Worm (Caenorhabditis elegans) whole organism, L2 larva: ENCODE results near the gene dgk-5.

ENCODE experiments used
- C34F6.9 ChIP-seq: fragments of 150-350 bp; optimal IDR thresholded peaks from 2 replicates; lab custom pipeline; 2014; ENCODE audit warnings: missing biosample characterization, missing genetic modification characterization
- F13H6.1 ChIP-seq: sonication (generic microtip); optimal IDR thresholded peaks from 2 replicates; lab custom pipeline; 2016; ENCODE audit warnings: missing genetic modification characterization, missing compliant biosample characterization
- R02D3.7 ChIP-seq: fragments of 150-350 bp; optimal IDR thresholded peaks from 2 replicates; lab custom pipeline; 2014; ENCODE audit warnings: missing biosample characterization, missing genetic modification characterization
- Y55F3AM.14 ChIP-seq: fragments of 200-800 bp; sonication (Bioruptor generic); optimal IDR thresholded peaks from 2 replicates; lab custom pipeline; 2018; ENCODE audit warnings: mild to moderate bottlenecking, missing genetic modification characterization, missing compliant biosample characterization
- ama-1 ChIP-seq: fragments of 150-350 bp; optimal IDR thresholded peaks from 2 replicates; lab custom pipeline; 2018; ENCODE audit warnings: inconsistent platforms
- blmp-1 ChIP-seq: sonication (generic microtip); optimal IDR thresholded peaks from 2 replicates; lab custom pipeline; 2017; ENCODE audit warnings: missing genetic modification characterization, mild to moderate bottlenecking, missing compliant biosample characterization, antibody characterized with exemption, moderate library complexity; ENCODE audit not compliant: insufficient read depth
- ceh-16 ChIP-seq: fragments of 150-350 bp; optimal IDR thresholded peaks from 2 replicates; lab custom pipeline; 2014; ENCODE audit warnings: missing biosample characterization, missing genetic modification characterization
- crh-2 ChIP-seq: sonication (generic microtip); optimal IDR thresholded peaks from 2 replicates; lab custom pipeline; 2017; ENCODE audit warnings: missing biosample characterization, missing genetic modification characterization
- elt-3 ChIP-seq: sonication (generic microtip); optimal IDR thresholded peaks from 2 replicates; lab custom pipeline; 2017; ENCODE audit warnings: missing biosample characterization, missing genetic modification characterization
- fos-1 ChIP-seq: fragments of 150-350 bp; optimal IDR thresholded peaks from 2 replicates; lab custom pipeline; 2014; ENCODE audit warnings: missing biosample characterization, missing genetic modification characterization
- gmeb-1 ChIP-seq: fragments of 150-350 bp; optimal IDR thresholded peaks from 2 replicates; lab custom pipeline; 2014; ENCODE audit warnings: missing biosample characterization, missing genetic modification characterization
- lin-39 ChIP-seq: fragments of 150-350 bp; optimal IDR thresholded peaks from 2 replicates; lab custom pipeline; 2014; ENCODE audit warnings: missing biosample characterization, missing genetic modification reagents, missing genetic modification characterization
- lsy-2 ChIP-seq, 2 experiments: fragments of 150-350 bp in 1 of 2; sonication (generic microtip) in 1 of 2; optimal IDR thresholded peaks; 2 replicates each; lab custom pipeline; 2014 to 2017; ENCODE audit warnings: missing biosample characterization in 2 of 2, missing genetic modification characterization in 2 of 2
- mab-5 ChIP-seq: fragments of 150-350 bp; optimal IDR thresholded peaks from 2 replicates; lab custom pipeline; 2014; ENCODE audit warnings: missing biosample characterization, missing genetic modification characterization
- mbf-1 ChIP-seq: sonication (generic microtip); optimal IDR thresholded peaks from 2 replicates; lab custom pipeline; 2017; ENCODE audit warnings: missing biosample characterization, missing genetic modification characterization
- mdl-1 ChIP-seq, 2 experiments: fragments of 150-350 bp in 1 of 2; sonication (generic microtip) in 1 of 2; optimal IDR thresholded peaks; 2 replicates each; lab custom pipeline; 2017; ENCODE audit warnings: missing biosample characterization in 2 of 2, missing genetic modification characterization in 2 of 2
- nhr-11 ChIP-seq: fragments of 150-350 bp; optimal IDR thresholded peaks from 2 replicates; lab custom pipeline; 2014; ENCODE audit warnings: missing biosample characterization, missing genetic modification characterization
- nhr-12 ChIP-seq: fragments of 150-350 bp; optimal IDR thresholded peaks from 2 replicates; lab custom pipeline; 2014; ENCODE audit warnings: missing biosample characterization, missing genetic modification characterization
- nhr-129 ChIP-seq: fragments of 150-350 bp; optimal IDR thresholded peaks from 2 replicates; lab custom pipeline; 2014; ENCODE audit warnings: missing biosample characterization, missing genetic modification characterization
- nhr-21 ChIP-seq: fragments of 150-350 bp; optimal IDR thresholded peaks from 2 replicates; lab custom pipeline; 2014; ENCODE audit warnings: missing biosample characterization, missing genetic modification characterization
- nhr-237 ChIP-seq: fragments of 150-350 bp; optimal IDR thresholded peaks from 2 replicates; lab custom pipeline; 2014; ENCODE audit warnings: missing biosample characterization, missing genetic modification characterization
- nhr-25 ChIP-seq: fragments of 150-350 bp; sonication (generic microtip); optimal IDR thresholded peaks from 3 replicates; lab custom pipeline; 2014; ENCODE audit warnings: missing biosample characterization, missing genetic modification characterization
- nhr-77 ChIP-seq: fragments of 150-350 bp; optimal IDR thresholded peaks from 2 replicates; lab custom pipeline; 2014; ENCODE audit warnings: missing biosample characterization, missing genetic modification characterization
- peb-1 ChIP-seq: fragments of 150-350 bp; optimal IDR thresholded peaks from 2 replicates; lab custom pipeline; 2014; ENCODE audit warnings: missing biosample characterization, missing genetic modification characterization
- sem-4 ChIP-seq: fragments of 150-350 bp; optimal IDR thresholded peaks from 2 replicates; lab custom pipeline; 2014; ENCODE audit warnings: missing biosample characterization, missing genetic modification reagents, missing genetic modification characterization
- skn-1 ChIP-seq: sonication (generic microtip); optimal IDR thresholded peaks from 2 replicates; lab custom pipeline; 2017; ENCODE audit warnings: missing biosample characterization, missing genetic modification characterization
- sma-9 ChIP-seq, 2 experiments: fragments of 150-350 bp in 1 of 2; sonication (generic microtip) in 1 of 2; optimal IDR thresholded peaks; 2 replicates each; lab custom pipeline; 2014 to 2016; ENCODE audit warnings: missing genetic modification characterization in 2 of 2, mild to moderate bottlenecking in 1 of 2, missing biosample characterization in 1 of 2, missing compliant biosample characterization in 1 of 2, missing genetic modification reagents in 1 of 2, moderate library complexity in 1 of 2
- unc-39 ChIP-seq: fragments of 150-350 bp; optimal IDR thresholded peaks from 2 replicates; lab custom pipeline; 2014; ENCODE audit warnings: missing biosample characterization, missing genetic modification characterization
- unc-55 ChIP-seq: fragments of 150-350 bp; sonication (generic microtip); optimal IDR thresholded peaks from 3 replicates; lab custom pipeline; 2014; ENCODE audit warnings: missing biosample characterization, missing genetic modification reagents, missing genetic modification characterization
- ztf-1 ChIP-seq: fragments of 200-800 bp; sonication (Bioruptor generic); conservative IDR thresholded peaks from 2 replicates; pipeline ENCODE4 v1.3.6; 2022; ENCODE audit warnings: missing genetic modification characterization, missing compliant biosample characterization

dgk-5 gene

ce11 chrII:6441128-6441527 is 29.8 kb downstream of the dgk-5 start, which contains the start of gene cutl-16:
TSS of gene cutl-16 (plus strand) at chrII:6441428.
- TF ChIP-seq mdl-1 (tag; optimal IDR thresholded peaks at IDR 0.05; lab: Kevin White, UChicago): no peak

- TF ChIP-seq nhr-237: no peak
- no peak for TF ChIP-seq R02D3.7 (tag; lab: Kevin White, UChicago)
- no peak for TF ChIP-seq blmp-1 (tag; lab: Kevin White, UChicago)
Measured at ce11 chrII:6436845-6437244, 34.0 kb downstream of the dgk-5 start.

ce11 chrII:6425993-6426392 is 44.9 kb downstream of the dgk-5 start, which contains the start of gene col-75:
TSS of gene col-75 (plus strand) at chrII:6426293.
- TF ChIP-seq unc-39 (tag; lab: Kevin White, UChicago) (no peak), nhr-11 (tag; lab: Kevin White, UChicago) (no peak), F13H6.1 (tag; lab: Kevin White, UChicago) (no peak), sem-4 (tag; lab: Kevin White, UChicago) (no peak), ceh-16 (no peak), skn-1 (tag; lab: Kevin White, UChicago) (no peak), gmeb-1 (tag; lab: Kevin White, UChicago) (no peak), lin-39 (tag; lab: Kevin White, UChicago) (no peak), Y55F3AM.14 (GFP tag; lab: Kevin White, UChicago) (no peak), nhr-77 (tag; lab: Kevin White, UChicago) (no peak), ztf-1 (GFP tag; lab: Robert Waterston, UW) (no peak), fos-1 (tag; lab: Kevin White, UChicago) (no peak), R02D3.7 (tag; lab: Kevin White, UChicago) (no peak), nhr-12 (tag; lab: Kevin White, UChicago) (no peak)
- TF ChIP-seq, all 48 proteins: peak for 0

ce11 chrII:6422812-6423211 is 48.1 kb downstream of the dgk-5 start, which contains the start of gene K03H9.3:
TSS of gene K03H9.3 (plus strand) at chrII:6423112.
- no peak for TF ChIP-seq mab-5
- no peak for TF ChIP-seq elt-3 (tag; lab: Kevin White, UChicago)
- TF ChIP-seq mbf-1: no peak
- TF ChIP-seq nhr-237: no peak
- TF ChIP-seq ama-1 (lab: Kevin White, UChicago): no peak
- TF ChIP-seq lsy-2 (tag; optimal IDR thresholded peaks at IDR 0.05; lab: Kevin White, UChicago): no peak

- TF ChIP-seq C34F6.9: no peak
- TF ChIP-seq nhr-25 (tag; lab: Kevin White, UChicago): peak; percentile 33
- TF ChIP-seq ceh-16: peak; percentile 80
- peak; percentile 1 for TF ChIP-seq blmp-1 (tag; lab: Kevin White, UChicago)
- TF ChIP-seq, all 48 proteins: peak for 3
Measured at ce11 chrII:6419163-6419562, 51.7 kb downstream of the dgk-5 start.

- TF ChIP-seq nhr-21 (tag; lab: Kevin White, UChicago): no peak
- TF ChIP-seq mbf-1: no peak
- no peak for TF ChIP-seq nhr-129 (tag; lab: Kevin White, UChicago)
- TF ChIP-seq nhr-237: no peak
Measured at ce11 chrII:6417999-6418398, 52.9 kb downstream of the dgk-5 start.

- TF ChIP-seq peb-1 (tag; lab: Kevin White, UChicago) (no peak), fos-1 (tag; lab: Kevin White, UChicago) (peak; percentile 64), sma-9 (GFP tag; optimal IDR thresholded peaks at IDR 0.05; lab: Kevin White, UChicago) (peak; percentile 49), sma-9 (tag; optimal IDR thresholded peaks at IDR 0.05; lab: Kevin White, UChicago) (no peak), crh-2 (tag; lab: Kevin White, UChicago) (peak; percentile 20), unc-39 (tag; lab: Kevin White, UChicago) (no peak), unc-55 (no peak), gmeb-1 (tag; lab: Kevin White, UChicago) (peak; percentile 15), F13H6.1 (tag; lab: Kevin White, UChicago) (peak; percentile 40), C34F6.9 (no peak)
- TF ChIP-seq, all 48 proteins: peak for 5
Measured at ce11 chrII:6413788-6414187, 57.1 kb downstream of the dgk-5 start.
